Worm (Caenorhabditis elegans) whole organism, mixed stage, embryonic: ENCODE results near the gene clec-41.

Experiments
- M03D4.4 ChIP-seq: sonication (generic microtip); optimal IDR thresholded peaks from 2 replicates; lab custom pipeline; 2017; ENCODE audit warnings: mild to moderate bottlenecking, missing genetic modification characterization, missing compliant biosample characterization
- bed-3 ChIP-seq: fragments of 200-800 bp; sonication (Bioruptor generic); optimal IDR thresholded peaks from 3 replicates; lab custom pipeline; 2018; ENCODE audit warnings: mild to moderate bottlenecking, missing genetic modification characterization, moderate library complexity, missing compliant biosample characterization
- blmp-1 ChIP-seq: fragments of 150-350 bp; optimal IDR thresholded peaks from 2 replicates; lab custom pipeline; 2014; ENCODE audit warnings: missing biosample characterization, missing genetic modification characterization
- ceh-39 ChIP-seq: fragments of 150-350 bp; optimal IDR thresholded peaks from 2 replicates; lab custom pipeline; 2014; ENCODE audit warnings: missing biosample characterization, missing genetic modification characterization
- ceh-43 ChIP-seq: fragments of 200-800 bp; sonication (Bioruptor generic); optimal IDR thresholded peaks from 2 replicates; lab custom pipeline; 2018; ENCODE audit warnings: mild to moderate bottlenecking, missing genetic modification characterization, moderate library complexity, missing compliant biosample characterization
- ceh-83 ChIP-seq: fragments of 200-800 bp; sonication (Bioruptor generic); optimal IDR thresholded peaks from 2 replicates; lab custom pipeline; 2018; ENCODE audit warnings: mild to moderate bottlenecking, missing genetic modification characterization, missing compliant biosample characterization
- ces-1 ChIP-seq: fragments of 150-350 bp; optimal IDR thresholded peaks from 2 replicates; lab custom pipeline; 2014; ENCODE audit warnings: missing biosample characterization, missing genetic modification reagents, missing genetic modification characterization
- drap-1 ChIP-seq: fragments of 200-800 bp; sonication (Bioruptor generic); optimal IDR thresholded peaks from 3 replicates; lab custom pipeline; 2018; ENCODE audit warnings: mild to moderate bottlenecking, missing genetic modification characterization, missing compliant biosample characterization
- elt-1 ChIP-seq: sonication (generic microtip); optimal IDR thresholded peaks from 2 replicates; lab custom pipeline; 2017; ENCODE audit warnings: missing genetic modification characterization, mild to moderate bottlenecking, missing compliant biosample characterization, antibody characterized with exemption, moderate library complexity, borderline replicate concordance; ENCODE audit not compliant: insufficient read depth
- elt-3 ChIP-seq: fragments of 150-350 bp; optimal IDR thresholded peaks from 2 replicates; lab custom pipeline; 2014; ENCODE audit warnings: missing biosample characterization, missing genetic modification characterization
- flh-1 ChIP-seq: fragments of 200-800 bp; sonication (Bioruptor generic); optimal IDR thresholded peaks from 2 replicates; lab custom pipeline; 2018; ENCODE audit warnings: mild to moderate bottlenecking, missing genetic modification characterization, moderate library complexity, missing compliant biosample characterization
- ham-2 ChIP-seq: fragments of 200-800 bp; sonication (Bioruptor generic); optimal IDR thresholded peaks from 2 replicates; lab custom pipeline; 2018; ENCODE audit warnings: mild to moderate bottlenecking, missing genetic modification characterization, missing compliant biosample characterization
- lin-13 ChIP-seq: fragments of 150-350 bp; optimal IDR thresholded peaks from 2 replicates; lab custom pipeline; 2014; ENCODE audit warnings: missing biosample characterization, missing genetic modification characterization
- lin-32 ChIP-seq: fragments of 200-800 bp; sonication (Bioruptor generic); optimal IDR thresholded peaks from 2 replicates; lab custom pipeline; 2018; ENCODE audit warnings: mild to moderate bottlenecking, missing genetic modification characterization, missing compliant biosample characterization
- lsy-2 ChIP-seq: fragments of 150-350 bp; optimal IDR thresholded peaks from 2 replicates; lab custom pipeline; 2014; ENCODE audit warnings: missing biosample characterization, missing genetic modification characterization
- mab-5 ChIP-seq: fragments of 150-350 bp; optimal IDR thresholded peaks from 2 replicates; lab custom pipeline; 2014; ENCODE audit warnings: missing biosample characterization, missing genetic modification characterization
- mep-1 ChIP-seq: fragments of 150-350 bp; optimal IDR thresholded peaks from 2 replicates; lab custom pipeline; 2017; ENCODE audit warnings: missing biosample characterization, missing genetic modification reagents, missing genetic modification characterization, inconsistent platforms
- mls-2 ChIP-seq: sonication (generic microtip); optimal IDR thresholded peaks from 2 replicates; lab custom pipeline; 2016; ENCODE audit warnings: mild to moderate bottlenecking, missing genetic modification characterization, moderate library complexity, missing compliant biosample characterization
- nhr-2 ChIP-seq: fragments of 150-350 bp; optimal IDR thresholded peaks from 2 replicates; lab custom pipeline; 2014; ENCODE audit warnings: missing biosample characterization, missing genetic modification characterization
- nhr-237 ChIP-seq: fragments of 150-350 bp; optimal IDR thresholded peaks from 2 replicates; lab custom pipeline; 2014; ENCODE audit warnings: missing biosample characterization, missing genetic modification characterization
- nhr-28 ChIP-seq: fragments of 150-350 bp; optimal IDR thresholded peaks from 2 replicates; lab custom pipeline; 2014; ENCODE audit warnings: missing biosample characterization, missing genetic modification characterization
- nhr-76 ChIP-seq: sonication (generic microtip); optimal IDR thresholded peaks from 2 replicates; lab custom pipeline; 2017; ENCODE audit warnings: missing biosample characterization, missing genetic modification characterization
- pha-4 ChIP-seq: fragments of 150-350 bp; optimal IDR thresholded peaks from 2 replicates; lab custom pipeline; 2018; ENCODE audit warnings: missing biosample characterization, missing genetic modification reagents, missing genetic modification characterization
- sem-2 ChIP-seq: fragments of 200-800 bp; sonication (Bioruptor generic); optimal IDR thresholded peaks from 2 replicates; lab custom pipeline; 2018; ENCODE audit warnings: mild to moderate bottlenecking, missing genetic modification characterization, missing compliant biosample characterization
- snpc-4 ChIP-seq: fragments of 150-350 bp; optimal IDR thresholded peaks from 2 replicates; lab custom pipeline; 2014; ENCODE audit warnings: missing biosample characterization, missing genetic modification characterization
- sptf-1 ChIP-seq: sonication (generic microtip); optimal IDR thresholded peaks from 2 replicates; lab custom pipeline; 2017; ENCODE audit warnings: mild to moderate bottlenecking, missing genetic modification characterization, moderate library complexity, missing compliant biosample characterization
- tbx-8 ChIP-seq: fragments of 200-800 bp; sonication (Bioruptor generic); optimal IDR thresholded peaks from 2 replicates; lab custom pipeline; 2018; ENCODE audit warnings: mild to moderate bottlenecking, missing genetic modification characterization, moderate library complexity, missing compliant biosample characterization
- unc-120 ChIP-seq: sonication (generic microtip); optimal IDR thresholded peaks from 2 replicates; lab custom pipeline; 2017; ENCODE audit warnings: missing genetic modification characterization, missing compliant biosample characterization; ENCODE audit not compliant: poor library complexity, severe bottlenecking
- unc-39 ChIP-seq: fragments of 150-350 bp; optimal IDR thresholded peaks from 2 replicates; lab custom pipeline; 2014; ENCODE audit warnings: missing biosample characterization, missing genetic modification characterization
- unc-62 ChIP-seq: fragments of 150-350 bp; optimal IDR thresholded peaks from 2 replicates; lab custom pipeline; 2014; ENCODE audit warnings: missing biosample characterization, missing genetic modification reagents, missing genetic modification characterization
- ztf-11 ChIP-seq: fragments of 150-350 bp; optimal IDR thresholded peaks from 2 replicates; lab custom pipeline; 2014; ENCODE audit warnings: missing biosample characterization, missing genetic modification characterization

Gene clec-41

ce11 chrV:13170497-13170896 is 32.6 kb upstream of the clec-41 start:
- TF ChIP-seq tbx-8 (no peak), ces-1 (GFP tag; lab: Kevin White, UChicago) (peak; percentile 82), ceh-39 (tag; lab: Kevin White, UChicago) (no peak), unc-62 (GFP tag; lab: Kevin White, UChicago) (no peak), lin-13 (no peak), flh-1 (GFP tag; lab: Kevin White, UChicago) (no peak), snpc-4 (no peak), ztf-11 (tag; lab: Kevin White, UChicago) (no peak)

ce11 chrV:13166582-13166981 is 28.7 kb upstream of the clec-41 start:
- TF ChIP-seq drap-1 (GFP tag; lab: Kevin White, UChicago) (no peak), flh-1 (GFP tag; lab: Kevin White, UChicago) (no peak), unc-39 (tag; lab: Kevin White, UChicago) (no peak), lsy-2 (tag; lab: Kevin White, UChicago) (no peak), lin-32 (GFP tag; lab: Kevin White, UChicago) (no peak), ztf-11 (tag; lab: Kevin White, UChicago) (no peak), nhr-2 (tag; lab: Kevin White, UChicago) (no peak), nhr-28 (tag; lab: Kevin White, UChicago) (no peak), mep-1 (no peak), nhr-237 (tag; lab: Kevin White, UChicago) (no peak), bed-3 (no peak), ceh-83 (GFP tag; lab: Kevin White, UChicago) (no peak), sem-2 (no peak)
- TF ChIP-seq, all 35 proteins: peak for 0

- TF ChIP-seq unc-120 (tag; lab: Kevin White, UChicago) (no peak), ham-2 (GFP tag; lab: Kevin White, UChicago) (no peak), unc-39 (tag; lab: Kevin White, UChicago) (no peak), tbx-8 (no peak), ces-1 (GFP tag; lab: Kevin White, UChicago) (peak; percentile 97), flh-1 (GFP tag; lab: Kevin White, UChicago) (no peak)
Measured at ce11 chrV:13165244-13165643, 27.3 kb upstream of the clec-41 start.

ce11 chrV:13163841-13164240 is 25.9 kb upstream of the clec-41 start:
- TF ChIP-seq elt-1 (tag; lab: Kevin White, UChicago) = no peak
- TF ChIP-seq bed-3 = no peak
- no peak for TF ChIP-seq nhr-76 (tag; lab: Kevin White, UChicago)
- TF ChIP-seq lin-13 = no peak
- no peak for TF ChIP-seq nhr-2 (tag; lab: Kevin White, UChicago)
- TF ChIP-seq ceh-39 (tag; lab: Kevin White, UChicago) = no peak
- no peak for TF ChIP-seq blmp-1 (tag; lab: Kevin White, UChicago)

ce11 chrV:13162885-13163284 is 25.0 kb upstream of the clec-41 start:
- TF ChIP-seq pha-4 (tag; lab: Kevin White, UChicago) = no peak
- TF ChIP-seq nhr-237 (tag; lab: Kevin White, UChicago) = no peak
- no peak for TF ChIP-seq sem-2
- TF ChIP-seq ztf-11 (tag; lab: Kevin White, UChicago) = no peak
- no peak for TF ChIP-seq lin-32 (GFP tag; lab: Kevin White, UChicago)
- no peak for TF ChIP-seq mep-1
- TF ChIP-seq mab-5 (tag; lab: Kevin White, UChicago) = no peak
- TF ChIP-seq unc-62 (GFP tag; lab: Kevin White, UChicago) = no peak
- TF ChIP-seq unc-120 (tag; lab: Kevin White, UChicago) = no peak
- TF ChIP-seq bed-3 = no peak
- TF ChIP-seq ceh-43 (GFP tag; lab: Kevin White, UChicago) = no peak
- no peak for TF ChIP-seq M03D4.4 (tag; lab: Kevin White, UChicago)
- TF ChIP-seq sptf-1 (tag; lab: Kevin White, UChicago) = no peak
- TF ChIP-seq blmp-1 (tag; lab: Kevin White, UChicago) = no peak
- no peak for TF ChIP-seq mls-2 (tag; lab: Kevin White, UChicago)
- no peak for TF ChIP-seq elt-1 (tag; lab: Kevin White, UChicago)
- TF ChIP-seq ceh-83 (GFP tag; lab: Kevin White, UChicago) = no peak
- no peak for TF ChIP-seq elt-3 (tag; lab: Kevin White, UChicago)
- no peak for TF ChIP-seq ceh-39 (tag; lab: Kevin White, UChicago)
- TF ChIP-seq ham-2 (GFP tag; lab: Kevin White, UChicago) = no peak
